Worm (Caenorhabditis elegans) whole organism, mixed stage, embryonic: Measurements from ENCODE around the gene bpl-1.

Source experiments
- blmp-1 ChIP-seq: fragments of 150-350 bp; optimal IDR thresholded peaks from 2 replicates; lab custom pipeline; 2014; ENCODE audit warnings: missing biosample characterization, missing genetic modification characterization
- lin-32 ChIP-seq: fragments of 200-800 bp; sonication (Bioruptor generic); optimal IDR thresholded peaks from 2 replicates; lab custom pipeline; 2018; ENCODE audit warnings: mild to moderate bottlenecking, missing genetic modification characterization, missing compliant biosample characterization
- lsy-2 ChIP-seq: fragments of 150-350 bp; optimal IDR thresholded peaks from 2 replicates; lab custom pipeline; 2014; ENCODE audit warnings: missing biosample characterization, missing genetic modification characterization
- mep-1 ChIP-seq: fragments of 150-350 bp; optimal IDR thresholded peaks from 2 replicates; lab custom pipeline; 2017; ENCODE audit warnings: missing biosample characterization, missing genetic modification reagents, missing genetic modification characterization, inconsistent platforms
- mls-2 ChIP-seq: sonication (generic microtip); optimal IDR thresholded peaks from 2 replicates; lab custom pipeline; 2016; ENCODE audit warnings: mild to moderate bottlenecking, missing genetic modification characterization, moderate library complexity, missing compliant biosample characterization
- nhr-2 ChIP-seq: fragments of 150-350 bp; optimal IDR thresholded peaks from 2 replicates; lab custom pipeline; 2014; ENCODE audit warnings: missing biosample characterization, missing genetic modification characterization
- nhr-237 ChIP-seq: fragments of 150-350 bp; optimal IDR thresholded peaks from 2 replicates; lab custom pipeline; 2014; ENCODE audit warnings: missing biosample characterization, missing genetic modification characterization
- nhr-28 ChIP-seq: fragments of 150-350 bp; optimal IDR thresholded peaks from 2 replicates; lab custom pipeline; 2014; ENCODE audit warnings: missing biosample characterization, missing genetic modification characterization
- snpc-4 ChIP-seq: fragments of 150-350 bp; optimal IDR thresholded peaks from 2 replicates; lab custom pipeline; 2014; ENCODE audit warnings: missing biosample characterization, missing genetic modification characterization
- unc-39 ChIP-seq: fragments of 150-350 bp; optimal IDR thresholded peaks from 2 replicates; lab custom pipeline; 2014; ENCODE audit warnings: missing biosample characterization, missing genetic modification characterization
- unc-62 ChIP-seq: fragments of 150-350 bp; optimal IDR thresholded peaks from 2 replicates; lab custom pipeline; 2014; ENCODE audit warnings: missing biosample characterization, missing genetic modification reagents, missing genetic modification characterization
- zip-8 ChIP-seq: fragments of 150-350 bp; optimal IDR thresholded peaks from 2 replicates; lab custom pipeline; 2014; ENCODE audit warnings: missing biosample characterization, missing genetic modification characterization
- ztf-11 ChIP-seq: fragments of 150-350 bp; optimal IDR thresholded peaks from 2 replicates; lab custom pipeline; 2014; ENCODE audit warnings: missing biosample characterization, missing genetic modification characterization

DNA sequence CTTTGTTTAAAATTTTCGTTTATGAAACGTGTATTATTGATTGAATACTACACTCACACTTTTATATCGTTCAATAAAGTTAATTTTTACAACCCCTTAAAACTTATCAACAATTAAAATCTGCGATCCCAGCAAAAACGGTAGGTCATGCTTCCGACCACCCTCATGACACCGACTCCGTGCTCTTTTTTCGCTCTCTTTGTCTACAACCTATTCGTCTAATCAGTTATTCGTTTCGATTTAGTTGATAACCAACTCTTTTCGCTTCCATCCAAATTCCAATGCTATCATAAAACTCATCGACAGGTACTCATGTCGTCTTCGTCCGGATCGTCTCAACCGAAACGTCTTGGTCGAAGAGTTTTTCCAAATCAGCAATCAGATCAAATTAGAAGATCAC is 9.1 kb downstream of the bpl-1 start, which contains the start of gene F13H8.1:
- TF ChIP-seq zip-8 (tag; lab: Kevin White, UChicago) = no peak
- no peak for TF ChIP-seq lsy-2 (tag; lab: Kevin White, UChicago)
- no peak for TF ChIP-seq nhr-2
- no peak for TF ChIP-seq nhr-237 (tag; lab: Kevin White, UChicago)
- no peak for TF ChIP-seq nhr-28 (tag; lab: Kevin White, UChicago)
- TF ChIP-seq ztf-11 (tag; lab: Kevin White, UChicago) = no peak
- TF ChIP-seq unc-39 (tag; lab: Kevin White, UChicago) = no peak
- no peak for TF ChIP-seq mls-2 (tag; lab: Kevin White, UChicago)
- TF ChIP-seq snpc-4 (tag; lab: Kevin White, UChicago) = no peak
- no peak for TF ChIP-seq lin-32 (GFP tag; lab: Kevin White, UChicago)
- no peak for TF ChIP-seq unc-62 (GFP tag; lab: Kevin White, UChicago)
- no peak for TF ChIP-seq mep-1
- no peak for TF ChIP-seq blmp-1 (tag; lab: Kevin White, UChicago)
